Worm (Caenorhabditis elegans) whole organism, L4 larva: Measurements from ENCODE around the gene C05D12.2.

Experiments
- nhr-111 ChIP-seq: fragments of 200-800 bp; sonication (Bioruptor generic); optimal IDR thresholded peaks from 2 replicates; lab custom pipeline; 2018; ENCODE audit warnings: mild to moderate bottlenecking, missing genetic modification characterization, missing compliant biosample characterization
- rbr-2 ChIP-seq: sonication (generic microtip); optimal IDR thresholded peaks from 2 replicates; lab custom pipeline; 2016; ENCODE audit warnings: missing genotype, missing genetic modification characterization, missing compliant biosample characterization
- tra-1 ChIP-seq: fragments of 200-800 bp; sonication (Bioruptor generic); IDR thresholded peaks from 2 replicates; pipeline ENCODE4 v1.3.6; 2022; ENCODE audit warnings: missing genetic modification reagents, missing genetic modification characterization, missing compliant biosample characterization
- unc-62 ChIP-seq, 3 experiments: fragments of 150-350 bp in 1 of 3; sonication (generic microtip); optimal IDR thresholded peaks in 2 of 3; peaks in 1 of 3; 1 replicate in 1 of 3; 2 replicates in 2 of 3; lab custom pipeline; 2014 to 2017; ENCODE audit warnings: missing biosample characterization in 3 of 3, missing genetic modification characterization in 3 of 3, missing genetic modification reagents in 3 of 3, missing genotype in 1 of 3

DNA sequence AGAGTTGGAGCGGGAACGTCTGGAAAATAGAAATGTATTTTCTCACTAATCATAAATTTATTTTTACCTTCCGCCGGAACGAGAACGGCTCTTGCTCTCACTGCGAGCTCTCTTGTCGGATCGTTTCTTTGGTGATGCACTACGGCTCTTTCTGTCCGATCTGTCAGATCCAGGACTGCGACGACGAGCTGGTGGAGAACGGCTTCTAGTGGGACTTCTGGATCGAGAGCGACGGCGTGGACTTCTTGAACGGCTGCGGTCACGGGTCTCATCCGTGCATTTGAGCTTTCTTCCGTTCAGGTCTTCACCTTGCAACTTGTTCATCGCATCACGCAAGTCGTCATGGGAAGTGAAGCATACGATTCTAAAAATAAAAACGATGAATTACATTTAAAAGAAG lies 33.6 kb downstream of the C05D12.2 start:
- no peak for TF ChIP-seq nhr-111
- no peak for TF ChIP-seq unc-62 (GFP tag; optimal IDR thresholded peaks at IDR 0.05 in 1 of 2; lab: Kevin White, UChicago)
- TF ChIP-seq unc-62 (tag; optimal IDR thresholded peaks at IDR 0.05; lab: Kevin White, UChicago), result no peak
- no peak for TF ChIP-seq rbr-2 (tag; lab: Kevin White, UChicago)
- TF ChIP-seq tra-1 (GFP tag; lab: Robert Waterston, UW), result no peak
